Worm (Caenorhabditis elegans) whole organism, young adult: ENCODE results near the gene bcc-1.

Source experiments
- B0261.1 ChIP-seq: sonication (generic microtip); optimal IDR thresholded peaks from 2 replicates; lab custom pipeline; 2016; ENCODE audit warnings: mild to moderate bottlenecking, missing genetic modification characterization, moderate library complexity, missing compliant biosample characterization
- attf-6 ChIP-seq: fragments of 200-800 bp; sonication (Bioruptor generic); IDR thresholded peaks from 2 replicates; pipeline ENCODE4 v1.3.6; 2022; ENCODE audit warnings: missing genetic modification reagents, missing genetic modification characterization, missing compliant biosample characterization
- lsy-27 ChIP-seq: sonication (generic microtip); optimal IDR thresholded peaks from 2 replicates; lab custom pipeline; 2017; ENCODE audit warnings: missing genetic modification characterization, mild to moderate bottlenecking, missing compliant biosample characterization, antibody characterized with exemption, missing genotype, borderline replicate concordance; ENCODE audit not compliant: insufficient read depth
- zfh-2 ChIP-seq: fragments of 200-800 bp; sonication (Bioruptor generic); conservative IDR thresholded peaks from 2 replicates; pipeline ENCODE4 v1.3.6; 2022; ENCODE audit warnings: missing genetic modification reagents, missing genetic modification characterization, missing compliant biosample characterization

DNA sequence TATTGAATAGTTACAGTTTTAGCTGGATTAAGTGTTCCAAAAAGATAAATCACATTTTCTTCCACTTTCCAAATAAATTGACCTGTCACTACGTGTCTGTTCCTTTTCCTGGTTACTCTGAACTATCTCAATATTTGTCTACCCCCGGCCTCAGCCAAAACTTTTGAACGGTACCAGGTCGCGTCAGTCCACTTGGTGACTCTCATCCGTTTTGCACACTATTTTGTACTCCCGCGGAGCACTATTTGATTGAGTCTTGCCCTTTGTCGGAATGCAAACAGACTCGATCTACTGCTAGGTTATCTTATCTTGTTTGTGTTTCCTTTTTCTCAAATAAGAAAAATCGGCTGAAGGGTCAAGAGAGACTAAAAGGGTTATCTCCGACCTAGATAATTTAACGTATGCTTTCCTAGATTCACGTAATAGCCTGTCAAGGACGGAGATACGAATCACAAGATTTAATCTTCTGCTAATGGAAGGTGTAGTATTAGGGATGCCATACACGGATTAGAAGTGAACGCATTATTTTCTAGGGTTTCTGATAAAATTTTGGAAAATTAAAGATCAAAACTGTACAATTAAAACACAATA is 27.7 kb upstream of the bcc-1 start:
- TF ChIP-seq attf-6 (GFP tag; lab: Robert Waterston, UW) (no peak), lsy-27 (tag; lab: Kevin White, UChicago) (no peak), zfh-2 (GFP tag; lab: Robert Waterston, UW) (no peak), B0261.1 (tag; lab: Kevin White, UChicago) (no peak)
